Worm (Caenorhabditis elegans) whole organism, L4 larva: ENCODE data around the gene C02E7.10.

ENCODE experiments used
- F49E8.2 ChIP-seq: sonication (generic microtip); optimal IDR thresholded peaks from 2 replicates; lab custom pipeline; 2016; ENCODE audit warnings: missing compliant biosample characterization, mild to moderate bottlenecking, missing genetic modification characterization, borderline replicate concordance
- T20F7.1 ChIP-seq: fragments of 200-800 bp; sonication (Bioruptor generic); optimal IDR thresholded peaks from 2 replicates; lab custom pipeline; 2018; ENCODE audit warnings: mild to moderate bottlenecking, missing genetic modification characterization, missing compliant biosample characterization
- Y105C5A.15 ChIP-seq: fragments of 200-800 bp; sonication (Bioruptor generic); IDR thresholded peaks from 2 replicates; pipeline ENCODE4 v1.3.6; 2022; ENCODE audit warnings: missing genetic modification characterization, missing compliant biosample characterization
- ZK337.2 ChIP-seq: fragments of 200-800 bp; sonication (Bioruptor generic); IDR thresholded peaks from 2 replicates; pipeline ENCODE4 v1.3.6; 2022; ENCODE audit warnings: missing genetic modification reagents, missing genetic modification characterization, missing compliant biosample characterization
- cey-2 ChIP-seq: sonication (generic microtip); optimal IDR thresholded peaks from 3 replicates; lab custom pipeline; 2017; ENCODE audit warnings: missing genetic modification characterization, mild to moderate bottlenecking, missing compliant biosample characterization, antibody characterized with exemption, borderline replicate concordance; ENCODE audit not compliant: insufficient read depth
- daf-16 ChIP-seq, 3 experiments: sonication (generic microtip); optimal IDR thresholded peaks; 2 replicates each; lab custom pipeline; 2016 to 2017; ENCODE audit warnings: missing genetic modification characterization in 3 of 3, missing genetic modification reagents in 3 of 3, mild to moderate bottlenecking in 2 of 3, missing compliant biosample characterization in 2 of 3, missing biosample characterization in 1 of 3, moderate library complexity in 1 of 3
- dmd-6 ChIP-seq: fragments of 200-800 bp; sonication (Bioruptor generic); IDR thresholded peaks from 2 replicates; pipeline ENCODE4 v1.3.6; 2022; ENCODE audit warnings: missing genetic modification reagents, missing genetic modification characterization, missing compliant biosample characterization
- dmd-8 ChIP-seq: fragments of 200-800 bp; sonication (Bioruptor generic); IDR thresholded peaks from 2 replicates; pipeline ENCODE4 v1.3.6; 2022; ENCODE audit warnings: missing genetic modification characterization, missing compliant biosample characterization
- egl-27 ChIP-seq: sonication (generic microtip); optimal IDR thresholded peaks from 3 replicates; lab custom pipeline; 2017; ENCODE audit warnings: missing biosample characterization, missing genetic modification reagents, missing genetic modification characterization
- egl-43 ChIP-seq: fragments of 200-800 bp; sonication (Bioruptor generic); IDR thresholded peaks from 2 replicates; pipeline ENCODE4 v1.3.6; 2022; ENCODE audit warnings: missing genetic modification reagents, missing genetic modification characterization, missing compliant biosample characterization
- hif-1 ChIP-seq, 2 experiments: sonication (generic microtip); optimal IDR thresholded peaks; 2 replicates each; lab custom pipeline; 2016 to 2017; ENCODE audit warnings: missing compliant biosample characterization in 2 of 2, missing genetic modification characterization in 2 of 2, missing genetic modification reagents in 2 of 2, missing genotype in 2 of 2, mild to moderate bottlenecking in 1 of 2
- hlh-11 ChIP-seq: fragments of 200-800 bp; sonication (Bioruptor generic); optimal IDR thresholded peaks from 2 replicates; lab custom pipeline; 2018; ENCODE audit warnings: mild to moderate bottlenecking, missing genetic modification characterization, missing compliant biosample characterization
- lin-15B ChIP-seq: fragments of 150-350 bp; sonication (generic microtip); optimal IDR thresholded peaks from 3 replicates; lab custom pipeline; 2014; ENCODE audit warnings: missing biosample characterization, missing genetic modification characterization
- lin-38 ChIP-seq: fragments of 200-800 bp; sonication (Bioruptor generic); IDR thresholded peaks from 2 replicates; pipeline ENCODE4 v1.3.6; 2022; ENCODE audit warnings: missing genetic modification reagents, missing genetic modification characterization, missing compliant biosample characterization
- lsy-2 ChIP-seq, 2 experiments: fragments of 150-350 bp in 1 of 2; sonication (generic microtip) in 1 of 2; optimal IDR thresholded peaks; 2 replicates each; lab custom pipeline; 2014 to 2017; ENCODE audit warnings: missing biosample characterization in 2 of 2, missing genetic modification characterization in 2 of 2
- madf-5 ChIP-seq, 2 experiments: fragments of 200-800 bp; sonication (Bioruptor generic); IDR thresholded peaks; 2 replicates each; pipeline ENCODE4 v1.3.6; 2022; ENCODE audit warnings: missing compliant biosample characterization in 2 of 2, missing genetic modification characterization in 2 of 2
- madf-9 ChIP-seq: fragments of 200-800 bp; sonication (Bioruptor generic); conservative IDR thresholded peaks from 2 replicates; pipeline ENCODE4 v1.3.6; 2022; ENCODE audit warnings: missing genetic modification reagents, missing genetic modification characterization, missing compliant biosample characterization
- mdl-1 ChIP-seq, 2 experiments: fragments of 150-350 bp in 1 of 2; sonication (generic microtip) in 1 of 2; optimal IDR thresholded peaks; 2 replicates each; lab custom pipeline; 2014 to 2017; ENCODE audit warnings: missing biosample characterization in 2 of 2, missing genetic modification characterization in 2 of 2
- mep-1 ChIP-seq: fragments of 150-350 bp; sonication (generic microtip); optimal IDR thresholded peaks from 3 replicates; lab custom pipeline; 2014; ENCODE audit warnings: missing biosample characterization, missing genetic modification characterization
- mes-2 ChIP-seq: sonication (generic microtip); optimal IDR thresholded peaks from 2 replicates; lab custom pipeline; 2016; ENCODE audit warnings: missing genotype, mild to moderate bottlenecking, missing genetic modification characterization, missing compliant biosample characterization; ENCODE audit not compliant: poor library complexity, severe bottlenecking
- nhr-102 ChIP-seq: sonication (generic microtip); optimal IDR thresholded peaks from 2 replicates; lab custom pipeline; 2016; ENCODE audit warnings: mild to moderate bottlenecking, missing genetic modification characterization, moderate library complexity, missing compliant biosample characterization
- nhr-28 ChIP-seq: fragments of 150-350 bp; optimal IDR thresholded peaks from 2 replicates; lab custom pipeline; 2014; ENCODE audit warnings: missing biosample characterization, missing genetic modification characterization
- nhr-41 ChIP-seq: fragments of 200-800 bp; sonication (Bioruptor generic); IDR thresholded peaks from 2 replicates; pipeline ENCODE4 v1.3.6; 2022; ENCODE audit warnings: missing genetic modification reagents, missing genetic modification characterization, missing compliant biosample characterization
- nhr-6 ChIP-seq: fragments of 150-350 bp; optimal IDR thresholded peaks from 2 replicates; lab custom pipeline; 2014; ENCODE audit warnings: missing biosample characterization, missing genetic modification characterization
- nhr-76 ChIP-seq: fragments of 150-350 bp; optimal IDR thresholded peaks from 2 replicates; lab custom pipeline; 2014; ENCODE audit warnings: missing biosample characterization, missing genetic modification characterization
- nhr-77 ChIP-seq: fragments of 150-350 bp; optimal IDR thresholded peaks from 2 replicates; lab custom pipeline; 2014; ENCODE audit warnings: missing biosample characterization, missing genetic modification characterization
- pha-4 ChIP-seq, 2 experiments: fragments of 150-350 bp in 1 of 2; fragments of 200-800 bp in 1 of 2; sonication (Bioruptor generic) in 1 of 2; IDR thresholded peaks in 1 of 2; optimal IDR thresholded peaks in 1 of 2; 2 replicates each; pipeline versions ENCODE4 v1.3.6 to Lab custom; 2014 to 2022; ENCODE audit warnings: missing genetic modification characterization in 2 of 2, missing genetic modification reagents in 2 of 2, missing biosample characterization in 1 of 2, missing compliant biosample characterization in 1 of 2
- pqm-1 ChIP-seq: sonication (generic microtip); optimal IDR thresholded peaks from 2 replicates; lab custom pipeline; 2017; ENCODE audit warnings: missing biosample characterization, missing genetic modification characterization
- rbr-2 ChIP-seq: sonication (generic microtip); optimal IDR thresholded peaks from 2 replicates; lab custom pipeline; 2016; ENCODE audit warnings: missing genotype, missing genetic modification characterization, missing compliant biosample characterization
- set-16 ChIP-seq: fragments of 200-800 bp; sonication (Bioruptor generic); IDR thresholded peaks from 2 replicates; pipeline ENCODE4 v1.3.6; 2022; ENCODE audit warnings: missing genetic modification reagents, missing genetic modification characterization, missing compliant biosample characterization
- snpc-1.2 ChIP-seq: fragments of 200-800 bp; sonication (Bioruptor generic); IDR thresholded peaks from 2 replicates; pipeline ENCODE4 v1.3.6; 2022; ENCODE audit warnings: missing genetic modification reagents, missing genetic modification characterization, missing compliant biosample characterization
- snpc-4 ChIP-seq: fragments of 150-350 bp; optimal IDR thresholded peaks from 2 replicates; lab custom pipeline; 2014; ENCODE audit warnings: missing biosample characterization, missing genetic modification characterization
- tag-97 ChIP-seq: fragments of 200-800 bp; sonication (Bioruptor generic); IDR thresholded peaks from 2 replicates; pipeline ENCODE4 v1.3.6; 2022; ENCODE audit warnings: missing genetic modification characterization, missing compliant biosample characterization
- zag-1 ChIP-seq: fragments of 150-350 bp; optimal IDR thresholded peaks from 2 replicates; lab custom pipeline; 2014; ENCODE audit warnings: missing biosample characterization, missing genetic modification characterization

The C02E7.10 gene

ce11 chrV:4964671-4965420, 32.0 kb upstream of the C02E7.10 start:
- TF ChIP-seq pha-4 (GFP tag; IDR thresholded peaks at IDR 0.05; lab: Robert Waterston, UW) (no peak), pha-4 (tag; optimal IDR thresholded peaks at IDR 0.05; lab: Kevin White, UChicago) (peak; percentile 75), mep-1 (tag; lab: Kevin White, UChicago) (peak; percentile 10), nhr-6 (peak; percentile 58), nhr-76 (no peak), nhr-41 (GFP tag; lab: Robert Waterston, UW) (peak; percentile 70; the same call in 1 of the 2 replicates), Y105C5A.15 (GFP tag; lab: Robert Waterston, UW) (no peak), nhr-77 (tag; lab: Kevin White, UChicago) (peak; percentile 29), madf-5 (GFP tag; IDR thresholded peaks at IDR 0.05; lab: Robert Waterston, UW) (no peak), mes-2 (tag; lab: Kevin White, UChicago) (peak; percentile 42), nhr-102 (no peak), rbr-2 (no peak), dmd-6 (peak; percentile 34; the same call in 1 of the 2 replicates), hlh-11 (tag; lab: Kevin White, UChicago) (peak; percentile 33), T20F7.1 (GFP tag; lab: Kevin White, UChicago) (peak; percentile 26), madf-9 (no peak), tag-97 (no peak), ZK337.2 (GFP tag; lab: Robert Waterston, UW) (no peak), mdl-1 (tag; optimal IDR thresholded peaks at IDR 0.05; lab: Kevin White, UChicago) (no peak), daf-16 (GFP tag; optimal IDR thresholded peaks at IDR 0.05; lab: Kevin White, UChicago) (peak in 1 of 2 experiments; percentile 88), daf-16 (tag; optimal IDR thresholded peaks at IDR 0.05; lab: Kevin White, UChicago) (peak; percentile 94), cey-2 (tag; lab: Kevin White, UChicago) (peak; percentile 36), pqm-1 (peak; percentile 84), lin-15B (tag; lab: Kevin White, UChicago) (no peak), nhr-28 (tag; lab: Kevin White, UChicago) (peak; percentile 18), snpc-1.2 (no peak), lsy-2 (tag; optimal IDR thresholded peaks at IDR 0.05; lab: Kevin White, UChicago) (peak in 1 of 2 experiments; percentile 18)

- TF ChIP-seq set-16 (GFP tag; lab: Robert Waterston, UW) (peak; percentile 63), dmd-8 (GFP tag; lab: Robert Waterston, UW) (peak; percentile 49; the same call in 1 of the 2 replicates), snpc-4 (no peak), rbr-2 (peak; percentile 0), hif-1 (tag; optimal IDR thresholded peaks at IDR 0.05; lab: Kevin White, UChicago) (no peak), egl-27 (no peak), egl-43 (GFP tag; lab: Robert Waterston, UW) (peak; percentile 31; the same call in 1 of the 2 replicates)
Measured at ce11 chrV:4964020-4964635, 31.3 kb upstream of the C02E7.10 start.

ce11 chrV:4963606-4964005, 30.8 kb upstream of the C02E7.10 start:
- peak; percentile 36; the same call in 1 of the 2 replicates for TF ChIP-seq lin-38 (GFP tag; lab: Robert Waterston, UW)
- TF ChIP-seq F49E8.2 (tag; lab: Kevin White, UChicago): peak; percentile 76
- no peak for TF ChIP-seq nhr-6
- no peak for TF ChIP-seq pha-4 (GFP tag; IDR thresholded peaks at IDR 0.05; lab: Robert Waterston, UW)
- no peak for TF ChIP-seq pha-4 (tag; optimal IDR thresholded peaks at IDR 0.05; lab: Kevin White, UChicago)
- TF ChIP-seq mdl-1 (tag; optimal IDR thresholded peaks at IDR 0.05; lab: Kevin White, UChicago): no peak
- no peak for TF ChIP-seq zag-1 (tag; lab: Kevin White, UChicago)
- no peak for TF ChIP-seq egl-43 (GFP tag; lab: Robert Waterston, UW)
